Worm (Caenorhabditis elegans) whole organism, midembryonic: ENCODE data around the gene C18E9.8.

ENCODE experiments used
- T22C8.4 ChIP-seq: fragments of 200-800 bp; sonication (Bioruptor generic); IDR thresholded peaks from 2 replicates; pipeline ENCODE4 v1.3.6; 2022; ENCODE audit warnings: missing genetic modification characterization, missing compliant biosample characterization
- cog-1 ChIP-seq: sonication (generic microtip); optimal IDR thresholded peaks from 2 replicates; lab custom pipeline; 2016; ENCODE audit warnings: missing genetic modification characterization, missing compliant biosample characterization
- flt-1 ChIP-seq: fragments of 200-800 bp; sonication (Bioruptor generic); IDR thresholded peaks from 2 replicates; pipeline ENCODE4 v1.3.6; 2022; ENCODE audit warnings: missing genetic modification characterization, missing compliant biosample characterization
- klf-2 ChIP-seq: fragments of 200-800 bp; sonication (Bioruptor generic); conservative IDR thresholded peaks from 2 replicates; pipeline ENCODE4 v1.3.6; 2022; ENCODE audit warnings: missing genetic modification reagents, missing genetic modification characterization, missing compliant biosample characterization
- med-1 ChIP-seq: sonication (generic microtip); optimal IDR thresholded peaks from 2 replicates; lab custom pipeline; 2017; ENCODE audit warnings: missing genetic modification characterization, mild to moderate bottlenecking, missing compliant biosample characterization, antibody characterized with exemption, missing genetic modification reagents; ENCODE audit not compliant: insufficient read depth
- ref-1 ChIP-seq: fragments of 200-800 bp; sonication (Bioruptor generic); conservative IDR thresholded peaks from 2 replicates; pipeline ENCODE4 v1.3.6; 2022; ENCODE audit warnings: missing genetic modification reagents, missing genetic modification characterization, missing compliant biosample characterization
- tab-1 ChIP-seq: fragments of 200-800 bp; sonication (Bioruptor generic); IDR thresholded peaks from 2 replicates; pipeline ENCODE4 v1.3.6; 2022; ENCODE audit warnings: missing genetic modification characterization, missing compliant biosample characterization
- ztf-23 ChIP-seq: fragments of 200-800 bp; sonication (Bioruptor generic); IDR thresholded peaks from 2 replicates; pipeline ENCODE4 v1.3.6; 2022; ENCODE audit warnings: missing genetic modification reagents, missing genetic modification characterization, missing compliant biosample characterization
- ztf-29 ChIP-seq: fragments of 200-800 bp; sonication (Bioruptor generic); IDR thresholded peaks from 2 replicates; pipeline ENCODE4 v1.3.6; 2022; ENCODE audit warnings: missing genetic modification reagents, missing genetic modification characterization, missing compliant biosample characterization

ce11 chrII:9009976-9010702, 22.3 kb upstream of the C18E9.8 start:
- TF ChIP-seq ztf-29 (GFP tag; lab: Robert Waterston, UW) = no peak
- no peak for TF ChIP-seq cog-1 (tag; lab: Kevin White, UChicago)
- no peak for TF ChIP-seq med-1 (GFP tag; lab: Kevin White, UChicago)
- TF ChIP-seq klf-2 (GFP tag; lab: Robert Waterston, UW) = no peak
- TF ChIP-seq ztf-23 (GFP tag; lab: Robert Waterston, UW) = no peak
- TF ChIP-seq ref-1 (GFP tag; lab: Robert Waterston, UW) = no peak
- TF ChIP-seq T22C8.4 = no peak
- no peak for TF ChIP-seq flt-1 (GFP tag; lab: Robert Waterston, UW)
- TF ChIP-seq tab-1 (GFP tag; lab: Robert Waterston, UW) = no peak
